Fruit fly (Drosophila melanogaster) S2 (cell line): ENCODE results near the gene Alg-2.

ENCODE experiments used
- CG8478 ChIP-seq: fragments of >200 bp; optimal IDR thresholded peaks from 2 replicates; lab custom pipeline; 2018
- CTCF ChIP-seq, 2 experiments: fragments of >200 bp; optimal IDR thresholded peaks; 2 replicates each; lab custom pipeline; 2018

dm6 chr3R:3589672-3590071, 33.3 kb upstream of the Alg-2 start:
- no peak for TF ChIP-seq CTCF (optimal IDR thresholded peaks at IDR 0.05; lab: Kevin White, UChicago)
- TF ChIP-seq CG8478 (lab: Kevin White, UChicago) = no peak
